Fruit fly (Drosophila melanogaster): Measurements from ENCODE around the gene CG11262.

dm6 chr3L:13040849-13041248 lies 45.9 kb downstream of the CG11262 start:
- no peak for TF ChIP-seq CG8478 (optimal IDR thresholded peaks at IDR 0.05)
- TF ChIP-seq CTCF (optimal IDR thresholded peaks at IDR 0.05), result no peak
